Worm (Caenorhabditis elegans) whole organism, L3 larva: ENCODE results near the gene mth-1.

Source experiments
- fos-1 ChIP-seq: fragments of 150-350 bp; optimal IDR thresholded peaks from 2 replicates; lab custom pipeline; 2014; ENCODE audit warnings: missing biosample characterization, missing genetic modification characterization
- nhr-12 ChIP-seq: fragments of 150-350 bp; optimal IDR thresholded peaks from 2 replicates; lab custom pipeline; 2014; ENCODE audit warnings: missing biosample characterization, missing genetic modification characterization
- nhr-237 ChIP-seq: fragments of 150-350 bp; optimal IDR thresholded peaks from 2 replicates; lab custom pipeline; 2014; ENCODE audit warnings: missing biosample characterization, missing genetic modification characterization
- unc-62 ChIP-seq: fragments of 150-350 bp; sonication (generic microtip); optimal IDR thresholded peaks from 4 replicates; lab custom pipeline; 2014; ENCODE audit warnings: missing biosample characterization, missing genetic modification reagents, missing genetic modification characterization
- zag-1 ChIP-seq: fragments of 150-350 bp; optimal IDR thresholded peaks from 2 replicates; lab custom pipeline; 2014; ENCODE audit warnings: missing biosample characterization, missing genetic modification characterization

- TF ChIP-seq nhr-237 (tag; lab: Kevin White, UChicago) (no peak), zag-1 (tag; lab: Kevin White, UChicago) (no peak), nhr-12 (tag; lab: Kevin White, UChicago) (no peak), unc-62 (GFP tag; lab: Kevin White, UChicago) (no peak), fos-1 (no peak)
Measured at ce11 chrII:4237701-4238214, 34.2 kb upstream of the mth-1 start, which contains the start of the genes fbxc-44 and C16A11.2.
